Fruit fly (Drosophila melanogaster) whole organism, embryonic: ENCODE data around the gene eIF4A.
A peak's percentile ranks its signal among the peaks of the same experiment; 100 is the strongest.

Experiments used
- Awh ChIP-seq: fragments of 200-800 bp; sonication (Bioruptor generic); IDR thresholded peaks from 2 replicates; pipeline ENCODE4, ENCODE4 v1.3.6; 2022; ENCODE audit warnings: missing biosample characterization, missing genetic modification characterization
- CG11398 ChIP-seq: fragments of 200-800 bp; sonication (Bioruptor generic); optimal IDR thresholded peaks from 2 replicates; lab custom pipeline; 2016; ENCODE audit warnings: missing biosample characterization, missing genetic modification characterization
- CG11560 ChIP-seq: fragments of 200-800 bp; sonication (Bioruptor generic); IDR thresholded peaks from 3 replicates; pipeline ENCODE4 v1.3.6; 2022; ENCODE audit warnings: missing biosample characterization, missing genetic modification characterization
- CG12071 ChIP-seq: fragments of 200-800 bp; sonication (Bioruptor generic); optimal IDR thresholded peaks from 3 replicates; lab custom pipeline; 2018; ENCODE audit warnings: missing biosample characterization, mild to moderate bottlenecking, missing genetic modification characterization
- CG12391 ChIP-seq: fragments of 200-800 bp; sonication (Bioruptor generic); optimal IDR thresholded peaks from 3 replicates; lab custom pipeline; 2018; ENCODE audit warnings: missing biosample characterization, mild to moderate bottlenecking, missing genetic modification characterization, moderate library complexity
- CG13624 ChIP-seq: fragments of 200-800 bp; sonication (Bioruptor generic); optimal IDR thresholded peaks from 2 replicates; lab custom pipeline; 2016; ENCODE audit warnings: missing biosample characterization, missing genetic modification characterization
- CG13894 ChIP-seq: fragments of 200-800 bp; sonication (Bioruptor generic); optimal IDR thresholded peaks from 3 replicates; lab custom pipeline; 2018; ENCODE audit warnings: missing biosample characterization, mild to moderate bottlenecking, missing genetic modification characterization, moderate library complexity
- CG14050 ChIP-seq: fragments of 200-800 bp; sonication (Bioruptor generic); IDR thresholded peaks from 3 replicates; pipeline ENCODE4 v1.3.6; 2022; ENCODE audit warnings: missing biosample characterization, missing genetic modification characterization
- CG15514 ChIP-seq: fragments of 200-800 bp; sonication (Bioruptor generic); optimal IDR thresholded peaks from 3 replicates; lab custom pipeline; 2017; ENCODE audit warnings: missing biosample characterization, missing genetic modification characterization, mild to moderate bottlenecking, moderate library complexity, missing genetic modification reagents
- CG16863 ChIP-seq: fragments of 200-800 bp; sonication (Bioruptor generic); optimal IDR thresholded peaks from 3 replicates; lab custom pipeline; 2016; ENCODE audit warnings: missing biosample characterization, missing genetic modification characterization
- CG17568 ChIP-seq: fragments of 200-800 bp; sonication (Bioruptor generic); optimal IDR thresholded peaks from 2 replicates; lab custom pipeline; 2018; ENCODE audit warnings: missing biosample characterization, mild to moderate bottlenecking, missing genetic modification characterization, moderate library complexity
- CG3847 ChIP-seq: fragments of 200-800 bp; sonication (Bioruptor generic); IDR thresholded peaks from 2 replicates; pipeline ENCODE4 v1.3.6; 2022; ENCODE audit warnings: missing biosample characterization, missing genetic modification characterization
- CG5180 ChIP-seq: fragments of 200-800 bp; sonication (Bioruptor generic); optimal IDR thresholded peaks from 3 replicates; lab custom pipeline; 2017; ENCODE audit warnings: missing biosample characterization, missing genetic modification characterization, mild to moderate bottlenecking, moderate library complexity, missing genetic modification reagents
- CG6765 ChIP-seq: fragments of 200-800 bp; sonication (Bioruptor generic); optimal IDR thresholded peaks from 3 replicates; lab custom pipeline; 2017; ENCODE audit warnings: missing biosample characterization, mild to moderate bottlenecking, missing genetic modification characterization
- CG6791 ChIP-seq: fragments of 200-800 bp; sonication (Bioruptor generic); IDR thresholded peaks from 3 replicates; pipeline ENCODE4 v1.3.6; 2022; ENCODE audit warnings: missing biosample characterization, missing genetic modification characterization; ENCODE audit not compliant: partially characterized antibody
- CG8281 ChIP-seq: fragments of 200-800 bp; sonication (Bioruptor generic); optimal IDR thresholded peaks from 2 replicates; lab custom pipeline; 2018; ENCODE audit warnings: missing biosample characterization, mild to moderate bottlenecking, missing genetic modification characterization, moderate library complexity
- CG8359 ChIP-seq: fragments of 200-800 bp; sonication (Bioruptor generic); optimal IDR thresholded peaks from 2 replicates; lab custom pipeline; 2017; ENCODE audit warnings: missing biosample characterization, mild to moderate bottlenecking, missing genetic modification characterization, borderline replicate concordance
- CG8388 ChIP-seq: fragments of 200-800 bp; sonication (Bioruptor generic); optimal IDR thresholded peaks from 2 replicates; lab custom pipeline; 2019; ENCODE audit warnings: missing biosample characterization, mild to moderate bottlenecking, missing genetic modification characterization, moderate library complexity
- CG8924 ChIP-seq: fragments of 200-800 bp; optimal IDR thresholded peaks from 3 replicates; lab custom pipeline; 2019; ENCODE audit warnings: missing biosample characterization, mild to moderate bottlenecking, missing genetic modification characterization, moderate library complexity
- CG9609 ChIP-seq: fragments of 200-800 bp; sonication (Bioruptor generic); optimal IDR thresholded peaks from 3 replicates; lab custom pipeline; 2016; ENCODE audit warnings: missing biosample characterization, missing genetic modification characterization
- CG9876 ChIP-seq: fragments of 200-800 bp; sonication (Bioruptor generic); optimal IDR thresholded peaks from 2 replicates; lab custom pipeline; 2016; ENCODE audit warnings: missing biosample characterization, missing genetic modification characterization
- Chrac-16 ChIP-seq: fragments of 200-800 bp; sonication (Bioruptor generic); optimal IDR thresholded peaks from 3 replicates; lab custom pipeline; 2016; ENCODE audit warnings: missing biosample characterization, missing genetic modification characterization
- D19A ChIP-seq: fragments of 200-800 bp; optimal IDR thresholded peaks from 3 replicates; lab custom pipeline; 2019; ENCODE audit warnings: missing biosample characterization, mild to moderate bottlenecking, missing genetic modification characterization, moderate library complexity
- Ets65A ChIP-seq: fragments of 200-800 bp; sonication (Bioruptor generic); peaks from one replicate; lab custom pipeline; 2016; ENCODE audit warnings: missing biosample characterization, missing genetic modification characterization
- GATAe ChIP-seq: fragments of 200-800 bp; sonication (Bioruptor generic); conservative IDR thresholded peaks from 2 replicates; pipeline ENCODE4 v1.3.6; 2022; ENCODE audit warnings: missing biosample characterization, missing genetic modification characterization
- HHEX ChIP-seq: fragments of 200-800 bp; sonication (Bioruptor generic); optimal IDR thresholded peaks from 3 replicates; lab custom pipeline; 2017; ENCODE audit warnings: missing biosample characterization, mild to moderate bottlenecking, missing genetic modification characterization, missing genetic modification reagents
- Hmr ChIP-seq: fragments of 200-800 bp; sonication (Bioruptor generic); optimal IDR thresholded peaks from 3 replicates; lab custom pipeline; 2017; ENCODE audit warnings: mild to moderate bottlenecking, missing biosample characterization, missing genetic modification reagents, missing genetic modification characterization
- Hr78 ChIP-seq, 2 experiments: fragments of 200-800 bp in 1 of 2; fragments of >200 bp in 1 of 2; sonication (Bioruptor generic) in 1 of 2; optimal IDR thresholded peaks; 2 replicates each; lab custom pipeline; 2017 to 2019; ENCODE audit warnings: missing biosample characterization in 2 of 2, missing genetic modification characterization in 2 of 2, mild to moderate bottlenecking in 1 of 2, moderate library complexity in 1 of 2
- Med ChIP-seq: fragments of 200-800 bp; sonication (Bioruptor generic); peaks from one replicate; lab custom pipeline; 2016; ENCODE audit warnings: missing biosample characterization, missing genetic modification characterization, mild to moderate bottlenecking, inconsistent platforms, moderate library complexity
- NC2β ChIP-seq: fragments of 200-800 bp; sonication (Bioruptor generic); optimal IDR thresholded peaks from 2 replicates; lab custom pipeline; 2016; ENCODE audit warnings: missing biosample characterization, missing genetic modification characterization
- Nf-YB ChIP-seq: fragments of 200-800 bp; sonication (Bioruptor generic); optimal IDR thresholded peaks from 3 replicates; lab custom pipeline; 2019; ENCODE audit warnings: missing biosample characterization, mild to moderate bottlenecking, missing genetic modification characterization, moderate library complexity
- Optix ChIP-seq: fragments of 200-800 bp; sonication (Bioruptor generic); IDR thresholded peaks from 3 replicates; pipeline ENCODE4 v1.3.6; 2022; ENCODE audit warnings: missing biosample characterization, missing genetic modification characterization
- Six4 ChIP-seq: fragments of 200-800 bp; sonication (Bioruptor generic); optimal IDR thresholded peaks from 2 replicates; lab custom pipeline; 2016; ENCODE audit warnings: missing biosample characterization, missing genetic modification characterization
- Xbp1 ChIP-seq: fragments of 200-800 bp; sonication (Bioruptor generic); optimal IDR thresholded peaks from 3 replicates; lab custom pipeline; 2016; ENCODE audit warnings: missing biosample characterization, mild to moderate bottlenecking, missing genetic modification characterization
- ato ChIP-seq: fragments of 200-800 bp; sonication (Bioruptor generic); IDR thresholded peaks from 2 replicates; pipeline ENCODE4 v1.3.6; 2022; ENCODE audit warnings: missing biosample characterization, missing genetic modification characterization; ENCODE audit not compliant: partially characterized antibody
- bab2 ChIP-seq: fragments of 200-800 bp; sonication (Bioruptor generic); optimal IDR thresholded peaks from 2 replicates; lab custom pipeline; 2016; ENCODE audit warnings: missing biosample characterization, missing genetic modification characterization
- cato ChIP-seq: fragments of 200-800 bp; sonication (Bioruptor generic); optimal IDR thresholded peaks from 2 replicates; lab custom pipeline; 2016; ENCODE audit warnings: missing biosample characterization, missing genetic modification characterization, borderline replicate concordance
- fru ChIP-seq: fragments of >200 bp; optimal IDR thresholded peaks from 2 replicates; lab custom pipeline; 2017
- gfzf ChIP-seq: fragments of 200-800 bp; sonication (Bioruptor generic); optimal IDR thresholded peaks from 2 replicates; lab custom pipeline; 2016; ENCODE audit warnings: missing biosample characterization, mild to moderate bottlenecking, missing genetic modification characterization, moderate library complexity
- ind ChIP-seq: fragments of 200-800 bp; sonication (Bioruptor generic); optimal IDR thresholded peaks from 3 replicates; lab custom pipeline; 2016; ENCODE audit warnings: missing biosample characterization, missing genetic modification characterization
- jigr1 ChIP-seq: fragments of 200-800 bp; sonication (Bioruptor generic); IDR thresholded peaks from 3 replicates; pipeline ENCODE4 v1.3.6; 2022; ENCODE audit warnings: missing biosample characterization, missing genetic modification characterization
- nom ChIP-seq: fragments of 200-800 bp; sonication (Bioruptor generic); optimal IDR thresholded peaks from 2 replicates; lab custom pipeline; 2017; ENCODE audit warnings: missing biosample characterization, missing genetic modification characterization, mild to moderate bottlenecking, moderate library complexity, missing genetic modification reagents
- psq ChIP-seq: fragments of 200-800 bp; sonication (Bioruptor generic); optimal IDR thresholded peaks from 2 replicates; lab custom pipeline; 2017; ENCODE audit warnings: missing biosample characterization, missing genetic modification characterization
- sd ChIP-seq: fragments of 200-800 bp; sonication (Bioruptor generic); optimal IDR thresholded peaks from 3 replicates; lab custom pipeline; 2018; ENCODE audit warnings: missing biosample characterization, mild to moderate bottlenecking, missing genetic modification characterization, moderate library complexity
- seq ChIP-seq: fragments of 200-800 bp; sonication (Bioruptor generic); IDR thresholded peaks from 2 replicates; pipeline ENCODE4 v1.3.6; 2022; ENCODE audit warnings: missing biosample characterization, missing genetic modification characterization
- sr ChIP-seq: fragments of 200-800 bp; sonication (Bioruptor generic); IDR thresholded peaks from 3 replicates; pipeline ENCODE4 v1.3.6; 2022; ENCODE audit warnings: missing biosample characterization, missing genetic modification characterization
- toy ChIP-seq: fragments of 200-800 bp; sonication (Bioruptor generic); IDR thresholded peaks from 2 replicates; pipeline ENCODE4 v1.3.6; 2022; ENCODE audit warnings: missing biosample characterization, missing genetic modification characterization
- zf30C ChIP-seq: fragments of 200-800 bp; sonication (Bioruptor generic); optimal IDR thresholded peaks from 3 replicates; lab custom pipeline; 2018; ENCODE audit warnings: missing biosample characterization, mild to moderate bottlenecking, missing genetic modification characterization

Gene eIF4A

dm6 chr2L:5943229-5944078, 38.1 kb upstream of the eIF4A start, which contains the start of the genes Sfp26Ad and Gpdh1 (continued):
- peak; percentile 82 for TF ChIP-seq CG12391 (tag; lab: Kevin White, UChicago)
- TF ChIP-seq CG16863: peak; percentile 46
- TF ChIP-seq CG9876 (GFP tag; lab: Kevin White, UChicago): peak; percentile 46
- no peak for TF ChIP-seq fru (lab: Kevin White, UChicago)
- peak; percentile 61 for TF ChIP-seq psq
- TF ChIP-seq Ets65A (GFP tag; lab: Kevin White, UChicago): peak; percentile 98
- TF ChIP-seq CG9609: peak; percentile 64
- TF ChIP-seq CG14050 (GFP tag; lab: Robert Waterston, UW): peak; percentile 33; the same call in 2 of the 3 replicates
- no peak for TF ChIP-seq jigr1 (GFP tag; lab: Robert Waterston, UW)
- TF ChIP-seq Nf-YB (GFP tag; lab: Kevin White, UChicago): peak; percentile 61
- peak; percentile 97 for TF ChIP-seq CG15514 (GFP tag; lab: Kevin White, UChicago)
- no peak for TF ChIP-seq sd (tag; lab: Kevin White, UChicago)
- TF ChIP-seq ind (GFP tag; lab: Kevin White, UChicago): peak; percentile 83
- peak; percentile 80 for TF ChIP-seq NC2β (GFP tag; lab: Kevin White, UChicago)
- TF ChIP-seq CG3847 (GFP tag; lab: Robert Waterston, UW): peak; percentile 93
- TF ChIP-seq CG13894: peak; percentile 60
- TF ChIP-seq nom: peak; percentile 78
- TF ChIP-seq seq (GFP tag; lab: Robert Waterston, UW): peak; percentile 58; the same call in 1 of the 2 replicates
- no peak for TF ChIP-seq zf30C (GFP tag; lab: Kevin White, UChicago)
- peak; percentile 93 for TF ChIP-seq CG13624 (GFP tag; lab: Kevin White, UChicago)
- peak; percentile 17 for TF ChIP-seq CG5180 (GFP tag; lab: Kevin White, UChicago)
- peak; percentile 59; the same call in 1 of the 3 replicates for TF ChIP-seq sr (GFP tag; lab: Robert Waterston, UW)
- peak; percentile 86 for TF ChIP-seq Xbp1 (GFP tag; lab: Kevin White, UChicago)
- no peak for TF ChIP-seq GATAe (GFP tag; lab: Robert Waterston, UW)
- peak; percentile 72 for TF ChIP-seq bab2 (GFP tag; lab: Kevin White, UChicago)
- TF ChIP-seq Awh: peak; percentile 62; the same call in 1 of the 2 replicates
- TF ChIP-seq Optix (GFP tag; lab: Robert Waterston, UW): 0 out of 3 replicates have a peak, but pooled peaks have one; percentile 40
- peak; percentile 66 for TF ChIP-seq CG8388 (GFP tag; lab: Kevin White, UChicago)
- peak; percentile 10 for TF ChIP-seq cato (GFP tag; lab: Kevin White, UChicago)
- TF ChIP-seq toy (GFP tag; lab: Robert Waterston, UW): no peak
- TF ChIP-seq gfzf (GFP tag; lab: Kevin White, UChicago): peak; percentile 31
- no peak for TF ChIP-seq CG8359
- TF ChIP-seq ato (GFP tag; lab: Robert Waterston, UW): peak; percentile 15; the same call in 1 of the 2 replicates
- TF ChIP-seq CG17568 (GFP tag; lab: Kevin White, UChicago): peak; percentile 74
- TF ChIP-seq Med: peak; percentile 97
- TF ChIP-seq CG8281 (tag; lab: Kevin White, UChicago): no peak
- peak; percentile 68 for TF ChIP-seq Six4 (GFP tag; lab: Kevin White, UChicago)
- peak; percentile 59 for TF ChIP-seq HHEX (GFP tag; lab: Kevin White, UChicago)
- peak; percentile 76 for TF ChIP-seq Chrac-16 (GFP tag; lab: Kevin White, UChicago)
- TF ChIP-seq D19A (tag; lab: Kevin White, UChicago): peak; percentile 25
- no peak for TF ChIP-seq Hr78 (GFP tag; optimal IDR thresholded peaks at IDR 0.05; lab: Kevin White, UChicago)
- peak; percentile 42; the same call in 1 of the 3 replicates for TF ChIP-seq CG6791 (GFP tag; lab: Robert Waterston, UW)
- peak; percentile 12 for TF ChIP-seq CG11398 (GFP tag; lab: Kevin White, UChicago)
- peak; percentile 82 for TF ChIP-seq Hmr (GFP tag; lab: Kevin White, UChicago)
- no peak for TF ChIP-seq CG11560 (tag; lab: Robert Waterston, UW)
- TF ChIP-seq CG6765 (GFP tag; lab: Kevin White, UChicago): peak; percentile 78
- peak; percentile 75 for TF ChIP-seq CG8924 (tag; lab: Kevin White, UChicago)
- TF ChIP-seq CG12071 (GFP tag; lab: Kevin White, UChicago): peak; percentile 45
